Worm (Caenorhabditis elegans) whole organism, late embryonic: ENCODE data around the gene C28C12.1.

Experiments used
- ama-1 ChIP-seq: fragments of 150-350 bp; optimal IDR thresholded peaks from 2 replicates; lab custom pipeline; 2014
- pqm-1 ChIP-seq: sonication (generic microtip); optimal IDR thresholded peaks from 2 replicates; lab custom pipeline; 2016; ENCODE audit warnings: missing genetic modification characterization, missing compliant biosample characterization
- unc-55 ChIP-seq: sonication (generic microtip); optimal IDR thresholded peaks from 2 replicates; lab custom pipeline; 2017; ENCODE audit warnings: missing biosample characterization, missing genetic modification reagents, missing genetic modification characterization
- ztf-16 ChIP-seq: sonication (generic microtip); optimal IDR thresholded peaks from 2 replicates; lab custom pipeline; 2017; ENCODE audit warnings: missing genetic modification characterization, missing compliant biosample characterization

ce11 chrIV:8520594-8520993 is 19.1 kb downstream of the C28C12.1 start, which contains the start of gene pkg-2:
- TF ChIP-seq ztf-16 (tag; lab: Kevin White, UChicago) (no peak), pqm-1 (tag; lab: Kevin White, UChicago) (no peak), ama-1 (lab: Kevin White, UChicago) (no peak), unc-55 (GFP tag; lab: Kevin White, UChicago) (no peak)
